ENCODE assay signal across 4 worm cellular contexts in genomic region chrX:13654276-13654675, ce11.
TF ChIP-seq lines count a peak whose summit lies in the region.

No protein-coding gene starts in this region.

TF ChIP-seq in whole organism, L1 larva, 84 proteins besides CTCF, POLR2A, EP300 and RAD21:
- TF ChIP-seq nhr-85 (tag; lab: Kevin White, UChicago) (peak; percentile 4), snu-23 (GFP tag; optimal IDR thresholded peaks at IDR 0.05; lab: Kevin White, UChicago) (no peak)

TF ChIP-seq in whole organism, L2 larva, 48 proteins besides CTCF, POLR2A, EP300 and RAD21:
- no peak for TF ChIP-seq sem-4 (tag; optimal IDR thresholded peaks at IDR 0.05; lab: Kevin White, UChicago)
- no peak for TF ChIP-seq ZK546.5 (tag; optimal IDR thresholded peaks at IDR 0.05; lab: Kevin White, UChicago)
- peak; percentile 71 for TF ChIP-seq F13H6.1 (tag; optimal IDR thresholded peaks at IDR 0.05; lab: Kevin White, UChicago)
- TF ChIP-seq nhr-21 (tag; optimal IDR thresholded peaks at IDR 0.05; lab: Kevin White, UChicago): no peak
TF ChIP-seq in whole organism, L2 larva: peak in this region for 1.

TF ChIP-seq in whole organism, L3 larva, 47 proteins besides CTCF, POLR2A, EP300 and RAD21:
- TF ChIP-seq egl-5 (tag; optimal IDR thresholded peaks at IDR 0.05; lab: Kevin White, UChicago) (no peak), pha-4 (tag; optimal IDR thresholded peaks at IDR 0.05; lab: Kevin White, UChicago) (peak; percentile 42)
TF ChIP-seq in whole organism, L3 larva: peak in this region for 1.

TF ChIP-seq in whole organism, mixed stage, embryonic, 35 proteins besides CTCF, POLR2A, EP300 and RAD21:
- TF ChIP-seq mep-1 (tag; optimal IDR thresholded peaks at IDR 0.05; lab: Kevin White, UChicago) (no peak), sptf-1 (tag; optimal IDR thresholded peaks at IDR 0.05; lab: Kevin White, UChicago) (peak; percentile 10), unc-39 (tag; optimal IDR thresholded peaks at IDR 0.05; lab: Kevin White, UChicago) (no peak), cnd-1 (tag; optimal IDR thresholded peaks at IDR 0.05; lab: Kevin White, UChicago) (no peak), blmp-1 (tag; optimal IDR thresholded peaks at IDR 0.05; lab: Kevin White, UChicago) (no peak)
